Worm (Caenorhabditis elegans): ENCODE results near the gene nhr-41.

DNA sequence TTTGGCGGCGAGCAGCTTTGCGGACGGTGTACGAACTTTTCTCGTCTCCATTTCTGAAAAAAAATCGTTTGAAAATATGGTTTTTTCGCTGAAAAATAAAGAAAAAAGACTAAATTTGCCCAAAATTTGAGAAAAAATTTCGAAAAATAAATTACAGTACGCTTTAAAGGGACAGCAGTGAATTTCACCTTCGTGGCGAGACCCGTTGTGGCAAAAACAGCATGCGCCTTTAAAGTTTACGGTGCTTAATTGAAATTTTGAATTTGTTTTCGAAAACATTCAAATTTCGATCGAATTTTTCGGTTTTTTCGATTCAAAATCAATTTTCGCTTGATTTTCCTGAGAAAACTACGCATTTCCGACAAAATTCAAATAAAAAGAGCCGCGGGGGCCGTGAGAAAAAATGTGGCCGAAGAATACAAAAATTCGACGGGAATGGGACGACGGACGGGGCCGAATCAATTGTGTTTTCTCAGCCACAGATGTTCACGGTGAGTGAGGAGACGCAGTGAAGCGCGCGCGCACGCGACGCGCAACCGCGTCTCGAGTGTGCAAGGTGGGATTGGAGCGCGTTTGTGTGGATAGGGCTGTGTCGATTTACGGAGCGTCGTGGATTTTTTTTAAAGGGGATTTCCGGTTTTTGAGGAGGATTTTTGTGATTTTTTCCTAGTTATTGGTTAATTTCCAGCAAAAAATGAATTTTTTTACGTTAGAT, 33.9 kb downstream of the nhr-41 start, which contains the start of gene Y77E11A.7:
- peak; percentile 31 for TF ChIP-seq skn-1 (tag; optimal IDR thresholded peaks at IDR 0.05)
- TF ChIP-seq ztf-4 (tag; optimal IDR thresholded peaks at IDR 0.05), result no peak
- TF ChIP-seq ztf-11 (tag; optimal IDR thresholded peaks at IDR 0.05), result no peak
- no peak for TF ChIP-seq nhr-237 (tag; optimal IDR thresholded peaks at IDR 0.05)
- no peak for TF ChIP-seq nhr-11 (tag; optimal IDR thresholded peaks at IDR 0.05)
- peak; percentile 83 for TF ChIP-seq sma-3 (GFP tag; optimal IDR thresholded peaks at IDR 0.05)

All from whole organism, L2 larva.